Fruit fly (Drosophila melanogaster): ENCODE data around the gene tweek.

DNA sequence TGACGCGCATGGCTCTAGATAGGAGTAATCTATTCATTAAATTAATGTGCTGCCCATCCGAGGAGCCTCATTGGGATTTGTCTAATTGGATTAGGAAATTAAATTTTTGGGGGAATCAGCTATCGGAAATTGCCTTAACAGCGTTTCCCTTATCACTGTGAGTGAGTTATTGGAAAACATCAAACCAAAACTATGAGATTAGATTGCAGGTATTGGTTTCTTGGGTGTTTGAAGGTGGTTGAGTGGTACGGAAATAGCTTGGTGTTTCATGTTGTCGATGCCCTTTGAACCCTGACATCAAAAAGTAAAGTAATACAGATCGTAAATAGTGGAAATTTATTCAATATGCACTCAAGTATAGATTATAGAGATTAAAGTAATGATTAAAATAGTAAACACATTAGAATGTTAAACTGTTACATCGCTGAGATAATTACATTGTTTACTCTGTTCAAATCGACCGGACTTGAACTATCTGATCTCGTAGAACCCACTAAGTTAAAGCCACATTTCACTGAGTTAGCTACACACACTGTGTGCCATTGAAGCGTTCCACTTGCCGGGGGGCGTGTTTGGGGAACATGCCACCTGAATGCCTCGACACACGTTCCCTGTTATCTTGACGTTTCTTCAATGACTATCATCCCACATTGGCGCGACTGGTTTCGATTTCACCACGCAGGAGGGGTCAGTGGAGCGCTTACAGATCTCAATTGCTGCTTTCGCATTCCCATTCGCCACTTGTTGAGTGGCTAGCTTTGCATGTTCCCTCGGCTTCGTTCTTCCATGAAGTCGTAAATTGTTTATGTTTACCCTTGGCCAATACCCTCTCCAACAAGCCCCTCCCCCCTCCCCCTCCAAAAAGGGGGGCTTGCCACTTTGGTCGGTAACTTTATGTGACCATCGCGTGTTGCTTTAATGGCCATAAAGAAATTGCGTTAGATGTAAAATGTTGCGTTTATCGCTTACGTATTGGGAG, 5.1 kb upstream of the tweek start:
- TF ChIP-seq CG12768 (GFP tag; optimal IDR thresholded peaks at IDR 0.05) = no peak
- no peak for TF ChIP-seq cnc (optimal IDR thresholded peaks at IDR 0.05)
- TF ChIP-seq cic (GFP tag; optimal IDR thresholded peaks at IDR 0.05) = no peak
- TF ChIP-seq ovo (GFP tag; optimal IDR thresholded peaks at IDR 0.05) = no peak
- no peak for TF ChIP-seq toe (GFP tag; optimal IDR thresholded peaks at IDR 0.05)
- peak; percentile 14 for TF ChIP-seq kay (GFP tag; ENCODE audit: borderline replicate concordance)
- no peak for TF ChIP-seq CG7101 (tag; optimal IDR thresholded peaks at IDR 0.05)
- TF ChIP-seq CG1620 (GFP tag; optimal IDR thresholded peaks at IDR 0.05) = no peak
- no peak for TF ChIP-seq Crg-1 (GFP tag; optimal IDR thresholded peaks at IDR 0.05)
- TF ChIP-seq CG14711 (tag; optimal IDR thresholded peaks at IDR 0.05) = no peak
- no peak for TF ChIP-seq pad (GFP tag; optimal IDR thresholded peaks at IDR 0.05)
- TF ChIP-seq CG7045 (GFP tag; optimal IDR thresholded peaks at IDR 0.05) = no peak

Measured in whole organism, adult.